Worm (Caenorhabditis elegans) whole organism, L3 larva: ENCODE measurements around the gene srh-235.

Experiments used
- ama-1 ChIP-seq: fragments of 150-350 bp; optimal IDR thresholded peaks from 2 replicates; lab custom pipeline; 2018
- ceh-16 ChIP-seq: sonication (generic microtip); optimal IDR thresholded peaks from 2 replicates; lab custom pipeline; 2017; ENCODE audit warnings: missing biosample characterization, missing genetic modification characterization
- ceh-28 ChIP-seq: fragments of 150-350 bp; optimal IDR thresholded peaks from 2 replicates; lab custom pipeline; 2014; ENCODE audit warnings: missing biosample characterization, missing genetic modification reagents, missing genetic modification characterization
- ceh-82 ChIP-seq: fragments of 150-350 bp; optimal IDR thresholded peaks from 2 replicates; lab custom pipeline; 2014; ENCODE audit warnings: missing biosample characterization, missing genetic modification characterization
- ceh-9 ChIP-seq: sonication (generic microtip); optimal IDR thresholded peaks from 2 replicates; lab custom pipeline; 2018; ENCODE audit warnings: missing biosample characterization, missing genetic modification characterization
- daf-12 ChIP-seq: fragments of 150-350 bp; optimal IDR thresholded peaks from 2 replicates; lab custom pipeline; 2014; ENCODE audit warnings: missing biosample characterization, missing genetic modification reagents, missing genetic modification characterization
- egl-27 ChIP-seq: sonication (generic microtip); optimal IDR thresholded peaks from 4 replicates; lab custom pipeline; 2017; ENCODE audit warnings: missing biosample characterization, missing genetic modification reagents, missing genetic modification characterization
- egl-5 ChIP-seq: fragments of 150-350 bp; optimal IDR thresholded peaks from 2 replicates; lab custom pipeline; 2017; ENCODE audit warnings: missing biosample characterization, missing genetic modification reagents, missing genetic modification characterization, inconsistent platforms
- elt-1 ChIP-seq: fragments of 150-350 bp; optimal IDR thresholded peaks from 2 replicates; lab custom pipeline; 2014; ENCODE audit warnings: missing biosample characterization, missing genetic modification characterization
- elt-2 ChIP-seq: sonication (generic microtip); optimal IDR thresholded peaks from 2 replicates; lab custom pipeline; 2016; ENCODE audit warnings: missing genetic modification reagents, mild to moderate bottlenecking, missing genetic modification characterization, missing compliant biosample characterization
- elt-3 ChIP-seq, 3 experiments: fragments of 150-350 bp in 1 of 3; sonication (generic microtip) in 2 of 3; optimal IDR thresholded peaks; 2 replicates in 2 of 3; 4 replicates in 1 of 3; lab custom pipeline; 2014 to 2017; ENCODE audit warnings: missing biosample characterization in 3 of 3, missing genetic modification characterization in 3 of 3
- fkh-10 ChIP-seq: sonication (generic microtip); optimal IDR thresholded peaks from 2 replicates; lab custom pipeline; 2017; ENCODE audit warnings: missing biosample characterization, missing genetic modification reagents, missing genetic modification characterization
- fkh-2 ChIP-seq: fragments of 150-350 bp; optimal IDR thresholded peaks from 2 replicates; lab custom pipeline; 2014; ENCODE audit warnings: missing biosample characterization, missing genetic modification reagents, missing genetic modification characterization
- fos-1 ChIP-seq: fragments of 150-350 bp; optimal IDR thresholded peaks from 2 replicates; lab custom pipeline; 2014; ENCODE audit warnings: missing biosample characterization, missing genetic modification characterization
- hmg-11 ChIP-seq: sonication (generic microtip); optimal IDR thresholded peaks from 2 replicates; lab custom pipeline; 2016; ENCODE audit warnings: missing genetic modification characterization, missing compliant biosample characterization
- jun-1 ChIP-seq: fragments of 150-350 bp; optimal IDR thresholded peaks from 2 replicates; lab custom pipeline; 2014; ENCODE audit warnings: missing biosample characterization, missing genetic modification reagents, missing genetic modification characterization
- lin-15B ChIP-seq: fragments of 150-350 bp; optimal IDR thresholded peaks from 2 replicates; lab custom pipeline; 2014; ENCODE audit warnings: missing biosample characterization, missing genetic modification characterization
- lin-39 ChIP-seq: fragments of 150-350 bp; optimal IDR thresholded peaks from 2 replicates; lab custom pipeline; 2018; ENCODE audit warnings: missing biosample characterization, missing genetic modification reagents, missing genetic modification characterization
- mdl-1 ChIP-seq: fragments of 150-350 bp; optimal IDR thresholded peaks from 2 replicates; lab custom pipeline; 2014; ENCODE audit warnings: missing biosample characterization, missing genetic modification characterization
- mml-1 ChIP-seq: fragments of 150-350 bp; sonication (generic microtip); optimal IDR thresholded peaks from 3 replicates; lab custom pipeline; 2014; ENCODE audit warnings: missing biosample characterization, missing genetic modification characterization
- nfya-1 ChIP-seq: sonication (generic microtip); optimal IDR thresholded peaks from 2 replicates; lab custom pipeline; 2017; ENCODE audit warnings: missing genetic modification characterization, mild to moderate bottlenecking, missing compliant biosample characterization, antibody characterized with exemption, moderate library complexity; ENCODE audit not compliant: insufficient read depth
- nhr-12 ChIP-seq: fragments of 150-350 bp; optimal IDR thresholded peaks from 2 replicates; lab custom pipeline; 2014; ENCODE audit warnings: missing biosample characterization, missing genetic modification characterization
- nhr-25 ChIP-seq: sonication (generic microtip); optimal IDR thresholded peaks from 2 replicates; lab custom pipeline; 2017; ENCODE audit warnings: missing biosample characterization, missing genetic modification characterization
- nhr-28 ChIP-seq: fragments of 150-350 bp; optimal IDR thresholded peaks from 2 replicates; lab custom pipeline; 2014; ENCODE audit warnings: missing biosample characterization, missing genetic modification characterization
- nhr-43 ChIP-seq: sonication (generic microtip); optimal IDR thresholded peaks from 2 replicates; lab custom pipeline; 2016; ENCODE audit warnings: mild to moderate bottlenecking, missing genetic modification characterization, missing compliant biosample characterization; ENCODE audit not compliant: poor library complexity, severe bottlenecking
- nhr-67 ChIP-seq: fragments of 150-350 bp; optimal IDR thresholded peaks from 2 replicates; lab custom pipeline; 2014; ENCODE audit warnings: missing biosample characterization, missing genetic modification characterization
- nhr-77 ChIP-seq: fragments of 150-350 bp; optimal IDR thresholded peaks from 2 replicates; lab custom pipeline; 2014; ENCODE audit warnings: missing biosample characterization, missing genetic modification characterization
- pha-4 ChIP-seq: fragments of 150-350 bp; optimal IDR thresholded peaks from 2 replicates; lab custom pipeline; 2014; ENCODE audit warnings: missing biosample characterization, missing genetic modification reagents, missing genetic modification characterization
- pqm-1 ChIP-seq: fragments of 150-350 bp; optimal IDR thresholded peaks from 2 replicates; lab custom pipeline; 2017; ENCODE audit warnings: missing biosample characterization, missing genetic modification characterization, inconsistent platforms
- sea-2 ChIP-seq: fragments of 150-350 bp; sonication (generic microtip); optimal IDR thresholded peaks from 4 replicates; lab custom pipeline; 2014; ENCODE audit warnings: missing biosample characterization, missing genetic modification reagents, missing genetic modification characterization
- skn-1 ChIP-seq: fragments of 150-350 bp; optimal IDR thresholded peaks from 2 replicates; lab custom pipeline; 2014; ENCODE audit warnings: missing biosample characterization, missing genetic modification characterization
- snpc-4 ChIP-seq: fragments of 150-350 bp; optimal IDR thresholded peaks from 2 replicates; lab custom pipeline; 2014; ENCODE audit warnings: missing biosample characterization, missing genetic modification characterization
- tbx-2 ChIP-seq: sonication (generic microtip); optimal IDR thresholded peaks from 2 replicates; lab custom pipeline; 2016; ENCODE audit warnings: mild to moderate bottlenecking, missing genetic modification characterization, missing compliant biosample characterization
- zag-1 ChIP-seq: fragments of 150-350 bp; optimal IDR thresholded peaks from 2 replicates; lab custom pipeline; 2014; ENCODE audit warnings: missing biosample characterization, missing genetic modification characterization
- ztf-4 ChIP-seq: fragments of 150-350 bp; optimal IDR thresholded peaks from 2 replicates; lab custom pipeline; 2014; ENCODE audit warnings: missing biosample characterization, missing genetic modification characterization

Gene srh-235

DNA sequence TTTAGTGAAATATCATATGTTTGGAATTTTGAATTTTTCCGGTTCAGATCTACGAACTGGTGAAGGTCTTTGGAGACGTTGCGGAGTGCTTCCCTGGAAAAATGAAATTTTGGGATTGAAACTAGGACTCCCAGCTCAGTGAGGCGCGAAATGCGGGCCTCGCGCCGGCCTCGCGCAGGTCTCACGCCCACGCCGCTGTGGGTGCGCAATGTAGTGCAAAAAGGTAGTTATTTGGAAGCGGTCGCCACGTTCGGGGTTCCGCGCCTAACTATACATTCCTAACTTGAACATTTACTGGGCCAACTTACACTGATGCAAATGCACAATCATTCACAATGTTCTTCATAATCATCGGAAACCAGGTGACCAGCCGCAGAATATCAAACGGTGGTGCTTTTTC is 28.6 kb upstream of the srh-235 start:
- TF ChIP-seq elt-2 = no peak
- no peak for TF ChIP-seq hmg-11 (tag; lab: Kevin White, UChicago)
- no peak for TF ChIP-seq ama-1
- TF ChIP-seq nhr-77 (tag; lab: Kevin White, UChicago) = no peak
- TF ChIP-seq nhr-67 (tag; lab: Kevin White, UChicago) = no peak
- no peak for TF ChIP-seq sea-2 (GFP tag; lab: Kevin White, UChicago)
- TF ChIP-seq elt-1 (tag; lab: Kevin White, UChicago) = no peak
- no peak for TF ChIP-seq nhr-12 (tag; lab: Kevin White, UChicago)

DNA sequence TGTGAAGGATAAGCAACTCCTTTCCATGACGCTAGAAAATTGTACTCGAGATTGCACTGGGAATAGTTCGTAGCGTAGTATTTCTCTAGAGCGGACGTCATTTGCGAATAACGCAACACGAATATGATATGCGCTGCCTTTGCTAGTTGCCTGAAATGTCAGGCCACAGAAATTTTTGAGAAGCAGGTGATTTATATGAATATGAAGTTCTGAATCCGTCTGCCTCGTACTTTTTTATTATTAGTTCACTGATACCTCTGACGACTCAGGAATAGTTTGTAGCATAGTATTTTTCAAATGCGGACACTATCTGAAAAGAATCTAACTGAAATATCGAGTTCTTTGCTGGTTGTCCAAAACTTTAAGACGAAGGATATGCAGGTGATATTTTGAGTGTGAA is 24.6 kb upstream of the srh-235 start, which contains the start of gene srh-118:
srh-118 (minus strand) TSS at position 101 of the 400 bp plus-strand sequence.
- TF ChIP-seq zag-1 (tag; lab: Kevin White, UChicago) = no peak
- TF ChIP-seq ceh-9 = no peak
- TF ChIP-seq mml-1 (tag; lab: Kevin White, UChicago) = no peak
- TF ChIP-seq ceh-82 (tag; lab: Kevin White, UChicago) = no peak
- no peak for TF ChIP-seq ztf-4 (tag; lab: Kevin White, UChicago)
- no peak for TF ChIP-seq nfya-1
- no peak for TF ChIP-seq skn-1 (tag; lab: Kevin White, UChicago)

- TF ChIP-seq mml-1 (tag; lab: Kevin White, UChicago) = no peak
- TF ChIP-seq egl-27 (tag; lab: Kevin White, UChicago) = no peak
- no peak for TF ChIP-seq pqm-1 (tag; lab: Kevin White, UChicago)
Observed at ce11 chrV:17493732-17494131, 22.3 kb upstream of the srh-235 start, which contains the start of gene fbxa-102. fbxa-102 (minus strand) TSS chrV:17493832.

DNA sequence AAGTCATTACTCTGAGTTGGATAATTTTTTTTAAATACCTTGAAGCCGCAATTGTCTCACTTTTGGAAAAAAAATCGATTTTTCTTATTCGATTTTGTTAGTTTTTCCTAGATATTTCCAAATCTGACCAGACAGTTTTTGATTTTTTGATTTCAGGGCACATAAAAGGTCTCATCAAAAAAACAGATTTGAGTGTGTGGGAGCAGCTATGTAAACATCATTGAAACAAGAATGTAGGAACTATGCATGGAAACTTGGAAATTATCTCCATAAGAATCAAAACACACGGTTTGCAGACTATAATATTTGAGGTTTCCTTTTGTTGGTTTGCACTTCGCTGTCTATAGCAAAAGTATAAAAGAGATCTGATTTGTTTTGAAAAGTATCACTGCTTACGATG is 14.6 kb upstream of the srh-235 start, which contains the start of gene scl-24:
scl-24 (plus strand) TSS at position 301 of the 400 bp plus-strand sequence.
- TF ChIP-seq egl-27 (tag; lab: Kevin White, UChicago) = no peak
- no peak for TF ChIP-seq elt-3 (tag; optimal IDR thresholded peaks at IDR 0.05; lab: Kevin White, UChicago)
- TF ChIP-seq mdl-1 (tag; lab: Kevin White, UChicago) = no peak
- TF ChIP-seq elt-1 (tag; lab: Kevin White, UChicago) = no peak
- no peak for TF ChIP-seq hmg-11 (tag; lab: Kevin White, UChicago)
- TF ChIP-seq jun-1 (tag; lab: Kevin White, UChicago) = no peak
- TF ChIP-seq ceh-28 (tag; lab: Kevin White, UChicago) = no peak
- no peak for TF ChIP-seq nhr-25 (tag; lab: Kevin White, UChicago)
- TF ChIP-seq zag-1 (tag; lab: Kevin White, UChicago) = no peak
- TF ChIP-seq pha-4 (tag; lab: Kevin White, UChicago) = no peak
- no peak for TF ChIP-seq ceh-16
- no peak for TF ChIP-seq nhr-28
- TF ChIP-seq tbx-2 (tag; lab: Kevin White, UChicago) = no peak
- TF ChIP-seq lin-15B = no peak
- no peak for TF ChIP-seq nhr-77 (tag; lab: Kevin White, UChicago)
- no peak for TF ChIP-seq nhr-43 (tag; lab: Kevin White, UChicago)
- no peak for TF ChIP-seq fkh-10 (GFP tag; lab: Kevin White, UChicago)
- no peak for TF ChIP-seq daf-12 (tag; lab: Kevin White, UChicago)
- TF ChIP-seq ceh-82 (tag; lab: Kevin White, UChicago) = no peak
- no peak for TF ChIP-seq egl-5 (tag; lab: Kevin White, UChicago)

- TF ChIP-seq mdl-1 (tag; lab: Kevin White, UChicago) (no peak), ceh-82 (tag; lab: Kevin White, UChicago) (no peak), fkh-2 (tag; lab: Kevin White, UChicago) (no peak), egl-5 (tag; lab: Kevin White, UChicago) (no peak), elt-1 (tag; lab: Kevin White, UChicago) (no peak), elt-2 (no peak), nhr-43 (tag; lab: Kevin White, UChicago) (no peak), lin-39 (tag; lab: Kevin White, UChicago) (no peak), nfya-1 (no peak), egl-27 (tag; lab: Kevin White, UChicago) (no peak), nhr-77 (tag; lab: Kevin White, UChicago) (no peak), ceh-28 (tag; lab: Kevin White, UChicago) (no peak), jun-1 (tag; lab: Kevin White, UChicago) (no peak), fos-1 (tag; lab: Kevin White, UChicago) (no peak), ceh-16 (no peak), tbx-2 (tag; lab: Kevin White, UChicago) (no peak), pqm-1 (tag; lab: Kevin White, UChicago) (no peak), zag-1 (tag; lab: Kevin White, UChicago) (no peak), snpc-4 (tag; lab: Kevin White, UChicago) (no peak)
Observed at ce11 chrV:17485078-17485477, 13.6 kb upstream of the srh-235 start, which contains the start of gene srh-111. srh-111 (minus strand) TSS chrV:17485178.
